Worm (Caenorhabditis elegans) whole organism, L4 larva: ENCODE measurements around the gene C15H9.3.

ENCODE experiments used
- F44E2.7 ChIP-seq: fragments of 200-800 bp; sonication (Bioruptor generic); IDR thresholded peaks from 2 replicates; pipeline ENCODE4 v2.1.2; 2022; ENCODE audit warnings: missing genetic modification characterization, missing compliant biosample characterization
- R02D3.7 ChIP-seq: fragments of 150-350 bp; sonication (generic microtip); optimal IDR thresholded peaks from 3 replicates; lab custom pipeline; 2014; ENCODE audit warnings: missing biosample characterization, missing genetic modification characterization
- T26A8.4 ChIP-seq: fragments of 200-800 bp; sonication (Bioruptor generic); IDR thresholded peaks from 2 replicates; pipeline ENCODE4 v1.3.6; 2022; ENCODE audit warnings: missing genetic modification characterization, missing compliant biosample characterization
- Y105C5A.15 ChIP-seq: fragments of 200-800 bp; sonication (Bioruptor generic); IDR thresholded peaks from 2 replicates; pipeline ENCODE4 v1.3.6; 2022; ENCODE audit warnings: missing genetic modification characterization, missing compliant biosample characterization
- Y48G9A.11 ChIP-seq: fragments of 200-800 bp; sonication (Bioruptor generic); IDR thresholded peaks from 2 replicates; pipeline ENCODE4 v1.3.6; 2022; ENCODE audit warnings: missing genetic modification reagents, missing genetic modification characterization, missing compliant biosample characterization
- Y75B8A.6 ChIP-seq: fragments of 200-800 bp; sonication (Bioruptor generic); IDR thresholded peaks from 2 replicates; pipeline ENCODE4 v1.3.6; 2022; ENCODE audit warnings: missing genetic modification reagents, missing genetic modification characterization, missing compliant biosample characterization
- ZK546.5 ChIP-seq, 2 experiments: sonication (generic microtip); optimal IDR thresholded peaks; 2 replicates each; lab custom pipeline; 2017; ENCODE audit warnings: missing biosample characterization in 2 of 2, missing genetic modification characterization in 2 of 2
- aha-1 ChIP-seq: fragments of 150-350 bp; peaks from one replicate; lab custom pipeline; 2014; ENCODE audit warnings: missing biosample characterization, missing genetic modification characterization
- aly-2 ChIP-seq: sonication (generic microtip); optimal IDR thresholded peaks from 2 replicates; lab custom pipeline; 2018; ENCODE audit warnings: missing biosample characterization, missing genetic modification characterization
- ceh-20 ChIP-seq: fragments of 200-800 bp; sonication (Bioruptor generic); IDR thresholded peaks from 2 replicates; pipeline ENCODE4 v1.3.6; 2022; ENCODE audit warnings: missing genetic modification reagents, missing genetic modification characterization, missing compliant biosample characterization
- ceh-28 ChIP-seq: fragments of 150-350 bp; optimal IDR thresholded peaks from 2 replicates; lab custom pipeline; 2014; ENCODE audit warnings: missing biosample characterization, missing genetic modification reagents, missing genetic modification characterization
- ceh-32 ChIP-seq: sonication (generic microtip); optimal IDR thresholded peaks from 2 replicates; lab custom pipeline; 2016; ENCODE audit warnings: mild to moderate bottlenecking, missing genetic modification characterization, missing compliant biosample characterization; ENCODE audit not compliant: poor library complexity
- ceh-44 ChIP-seq: fragments of 200-800 bp; sonication (Bioruptor generic); IDR thresholded peaks from 2 replicates; pipeline ENCODE4 v1.3.6; 2022; ENCODE audit warnings: missing genetic modification reagents, missing genetic modification characterization, missing compliant biosample characterization
- cey-2 ChIP-seq: sonication (generic microtip); optimal IDR thresholded peaks from 3 replicates; lab custom pipeline; 2017; ENCODE audit warnings: missing genetic modification characterization, mild to moderate bottlenecking, missing compliant biosample characterization, antibody characterized with exemption, borderline replicate concordance; ENCODE audit not compliant: insufficient read depth
- ctbp-1 ChIP-seq: fragments of 200-800 bp; sonication (Bioruptor generic); IDR thresholded peaks from 2 replicates; pipeline ENCODE4 v1.3.6; 2022; ENCODE audit warnings: missing genetic modification reagents, missing genetic modification characterization, missing compliant biosample characterization
- daf-12 ChIP-seq: fragments of 150-350 bp; optimal IDR thresholded peaks from 2 replicates; lab custom pipeline; 2014; ENCODE audit warnings: missing biosample characterization, missing genetic modification reagents, missing genetic modification characterization
- daf-16 ChIP-seq, 3 experiments: sonication (generic microtip); optimal IDR thresholded peaks; 2 replicates each; lab custom pipeline; 2016 to 2017; ENCODE audit warnings: missing genetic modification characterization in 3 of 3, missing genetic modification reagents in 3 of 3, mild to moderate bottlenecking in 2 of 3, missing compliant biosample characterization in 2 of 3, missing biosample characterization in 1 of 3, moderate library complexity in 1 of 3
- dmd-6 ChIP-seq: fragments of 200-800 bp; sonication (Bioruptor generic); IDR thresholded peaks from 2 replicates; pipeline ENCODE4 v1.3.6; 2022; ENCODE audit warnings: missing genetic modification reagents, missing genetic modification characterization, missing compliant biosample characterization
- duxl-1 ChIP-seq: sonication (generic microtip); optimal IDR thresholded peaks from 2 replicates; lab custom pipeline; 2016; ENCODE audit warnings: mild to moderate bottlenecking, missing genetic modification characterization, moderate library complexity, missing compliant biosample characterization; ENCODE audit not compliant: poor library complexity
- dve-1 ChIP-seq: sonication (generic microtip); optimal IDR thresholded peaks from 2 replicates; lab custom pipeline; 2017; ENCODE audit warnings: antibody characterized with exemption, mild to moderate bottlenecking, missing genetic modification characterization, missing compliant biosample characterization; ENCODE audit not compliant: insufficient read depth
- egl-27 ChIP-seq: sonication (generic microtip); optimal IDR thresholded peaks from 3 replicates; lab custom pipeline; 2017; ENCODE audit warnings: missing biosample characterization, missing genetic modification reagents, missing genetic modification characterization
- egl-43 ChIP-seq: fragments of 200-800 bp; sonication (Bioruptor generic); IDR thresholded peaks from 2 replicates; pipeline ENCODE4 v1.3.6; 2022; ENCODE audit warnings: missing genetic modification reagents, missing genetic modification characterization, missing compliant biosample characterization
- fos-1 ChIP-seq: fragments of 150-350 bp; optimal IDR thresholded peaks from 2 replicates; lab custom pipeline; 2014; ENCODE audit warnings: missing biosample characterization, missing genetic modification characterization
- gei-8 ChIP-seq: fragments of 200-800 bp; sonication (Bioruptor generic); optimal IDR thresholded peaks from 2 replicates; lab custom pipeline; 2018; ENCODE audit warnings: mild to moderate bottlenecking, missing genetic modification characterization, missing compliant biosample characterization
- hlh-11 ChIP-seq: fragments of 200-800 bp; sonication (Bioruptor generic); optimal IDR thresholded peaks from 2 replicates; lab custom pipeline; 2018; ENCODE audit warnings: mild to moderate bottlenecking, missing genetic modification characterization, missing compliant biosample characterization
- hlh-30 ChIP-seq: sonication (generic microtip); optimal IDR thresholded peaks from 2 replicates; lab custom pipeline; 2017; ENCODE audit warnings: antibody characterized with exemption, mild to moderate bottlenecking, missing genetic modification characterization, missing compliant biosample characterization; ENCODE audit not compliant: insufficient read depth
- lim-7 ChIP-seq: fragments of 200-800 bp; sonication (Bioruptor generic); IDR thresholded peaks from 2 replicates; pipeline ENCODE4 v1.3.6; 2022; ENCODE audit warnings: missing genetic modification characterization, missing compliant biosample characterization
- lin-38 ChIP-seq: fragments of 200-800 bp; sonication (Bioruptor generic); IDR thresholded peaks from 2 replicates; pipeline ENCODE4 v1.3.6; 2022; ENCODE audit warnings: missing genetic modification reagents, missing genetic modification characterization, missing compliant biosample characterization
- lir-3 ChIP-seq: sonication (generic microtip); optimal IDR thresholded peaks from 2 replicates; lab custom pipeline; 2016; ENCODE audit warnings: mild to moderate bottlenecking, missing genetic modification characterization, missing compliant biosample characterization
- madf-5 ChIP-seq, 2 experiments: fragments of 200-800 bp; sonication (Bioruptor generic); IDR thresholded peaks; 2 replicates each; pipeline ENCODE4 v1.3.6; 2022; ENCODE audit warnings: missing compliant biosample characterization in 2 of 2, missing genetic modification characterization in 2 of 2
- madf-9 ChIP-seq: fragments of 200-800 bp; sonication (Bioruptor generic); conservative IDR thresholded peaks from 2 replicates; pipeline ENCODE4 v1.3.6; 2022; ENCODE audit warnings: missing genetic modification reagents, missing genetic modification characterization, missing compliant biosample characterization
- mdl-1 ChIP-seq, 2 experiments: fragments of 150-350 bp in 1 of 2; sonication (generic microtip) in 1 of 2; optimal IDR thresholded peaks; 2 replicates each; lab custom pipeline; 2014 to 2017; ENCODE audit warnings: missing biosample characterization in 2 of 2, missing genetic modification characterization in 2 of 2
- mes-2 ChIP-seq: sonication (generic microtip); optimal IDR thresholded peaks from 2 replicates; lab custom pipeline; 2016; ENCODE audit warnings: missing genotype, mild to moderate bottlenecking, missing genetic modification characterization, missing compliant biosample characterization; ENCODE audit not compliant: poor library complexity, severe bottlenecking
- nhr-10 ChIP-seq: fragments of 150-350 bp; optimal IDR thresholded peaks from 2 replicates; lab custom pipeline; 2014; ENCODE audit warnings: missing biosample characterization, missing genetic modification characterization
- nhr-11 ChIP-seq: fragments of 150-350 bp; optimal IDR thresholded peaks from 2 replicates; lab custom pipeline; 2014; ENCODE audit warnings: missing biosample characterization, missing genetic modification characterization
- nhr-111 ChIP-seq: fragments of 200-800 bp; sonication (Bioruptor generic); optimal IDR thresholded peaks from 2 replicates; lab custom pipeline; 2018; ENCODE audit warnings: mild to moderate bottlenecking, missing genetic modification characterization, missing compliant biosample characterization
- nhr-28 ChIP-seq: fragments of 150-350 bp; optimal IDR thresholded peaks from 2 replicates; lab custom pipeline; 2014; ENCODE audit warnings: missing biosample characterization, missing genetic modification characterization
- nhr-41 ChIP-seq: fragments of 200-800 bp; sonication (Bioruptor generic); IDR thresholded peaks from 2 replicates; pipeline ENCODE4 v1.3.6; 2022; ENCODE audit warnings: missing genetic modification reagents, missing genetic modification characterization, missing compliant biosample characterization
- nhr-48 ChIP-seq: sonication (generic microtip); optimal IDR thresholded peaks from 2 replicates; lab custom pipeline; 2016; ENCODE audit warnings: mild to moderate bottlenecking, missing genetic modification characterization, missing compliant biosample characterization
- nhr-6 ChIP-seq: fragments of 150-350 bp; optimal IDR thresholded peaks from 2 replicates; lab custom pipeline; 2014; ENCODE audit warnings: missing biosample characterization, missing genetic modification characterization
- nhr-76 ChIP-seq: fragments of 150-350 bp; optimal IDR thresholded peaks from 2 replicates; lab custom pipeline; 2014; ENCODE audit warnings: missing biosample characterization, missing genetic modification characterization
- rbr-2 ChIP-seq: sonication (generic microtip); optimal IDR thresholded peaks from 2 replicates; lab custom pipeline; 2016; ENCODE audit warnings: missing genotype, missing genetic modification characterization, missing compliant biosample characterization
- saeg-2 ChIP-seq: fragments of 200-800 bp; sonication (Bioruptor generic); IDR thresholded peaks from 2 replicates; pipeline ENCODE4 v1.3.6; 2022; ENCODE audit warnings: missing genetic modification reagents, missing genetic modification characterization, missing compliant biosample characterization
- sdz-12 ChIP-seq: fragments of 200-800 bp; sonication (Bioruptor generic); optimal IDR thresholded peaks from 2 replicates; lab custom pipeline; 2018; ENCODE audit warnings: mild to moderate bottlenecking, missing genetic modification characterization, missing compliant biosample characterization
- skn-1 ChIP-seq: fragments of 150-350 bp; optimal IDR thresholded peaks from 2 replicates; lab custom pipeline; 2014; ENCODE audit warnings: missing biosample characterization, missing genetic modification characterization
- snpc-1.2 ChIP-seq: fragments of 200-800 bp; sonication (Bioruptor generic); IDR thresholded peaks from 2 replicates; pipeline ENCODE4 v1.3.6; 2022; ENCODE audit warnings: missing genetic modification reagents, missing genetic modification characterization, missing compliant biosample characterization
- spr-3 ChIP-seq: fragments of 200-800 bp; sonication (Bioruptor generic); optimal IDR thresholded peaks from 2 replicates; lab custom pipeline; 2018; ENCODE audit warnings: mild to moderate bottlenecking, missing genetic modification characterization, missing compliant biosample characterization
- tag-97 ChIP-seq: fragments of 200-800 bp; sonication (Bioruptor generic); IDR thresholded peaks from 2 replicates; pipeline ENCODE4 v1.3.6; 2022; ENCODE audit warnings: missing genetic modification characterization, missing compliant biosample characterization
- unc-62 ChIP-seq, 3 experiments: fragments of 150-350 bp in 1 of 3; sonication (generic microtip); optimal IDR thresholded peaks in 2 of 3; peaks in 1 of 3; 1 replicate in 1 of 3; 2 replicates in 2 of 3; lab custom pipeline; 2014 to 2017; ENCODE audit warnings: missing biosample characterization in 3 of 3, missing genetic modification characterization in 3 of 3, missing genetic modification reagents in 3 of 3, missing genotype in 1 of 3
- zfp-3 ChIP-seq: fragments of 200-800 bp; sonication (Bioruptor generic); conservative IDR thresholded peaks from 2 replicates; pipeline ENCODE4 v1.3.6; 2022; ENCODE audit warnings: missing genetic modification reagents, missing genetic modification characterization, missing compliant biosample characterization
- zip-2 ChIP-seq: fragments of 150-350 bp; optimal IDR thresholded peaks from 2 replicates; lab custom pipeline; 2014; ENCODE audit warnings: missing biosample characterization, missing genetic modification characterization

Gene C15H9.3

DNA sequence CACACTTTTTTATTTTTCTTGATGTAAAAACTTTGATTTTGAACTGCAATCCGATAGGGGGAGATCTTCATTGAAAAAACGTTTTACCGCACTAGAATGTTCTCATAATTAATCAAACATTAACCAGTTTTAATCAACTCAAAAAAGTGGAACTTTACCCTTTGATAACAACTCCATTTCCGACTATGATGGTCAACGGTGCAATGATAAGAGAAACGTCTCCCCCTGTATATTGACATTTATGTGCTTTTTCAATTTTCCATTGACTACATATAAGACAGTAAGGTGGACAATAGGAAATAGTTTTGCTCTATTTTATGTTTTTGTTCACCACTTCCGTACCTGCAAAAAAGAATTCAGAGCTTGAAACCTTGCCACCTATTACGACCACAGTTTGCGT, 17.2 kb upstream of the C15H9.3 start:
- no peak for TF ChIP-seq sdz-12 (GFP tag; lab: Kevin White, UChicago)
- TF ChIP-seq spr-3: no peak
- TF ChIP-seq aha-1 (tag; lab: Kevin White, UChicago): peak; percentile 13
- no peak for TF ChIP-seq Y75B8A.6
- TF ChIP-seq tag-97 (GFP tag; lab: Robert Waterston, UW): no peak
- TF ChIP-seq hlh-11 (tag; lab: Kevin White, UChicago): peak; percentile 49
- TF ChIP-seq fos-1 (tag; lab: Kevin White, UChicago): no peak
- TF ChIP-seq ceh-32 (tag; lab: Kevin White, UChicago): no peak
- peak; percentile 50 for TF ChIP-seq mes-2
- TF ChIP-seq rbr-2 (tag; lab: Kevin White, UChicago): no peak
- no peak for TF ChIP-seq aly-2 (tag; lab: Kevin White, UChicago)
- TF ChIP-seq snpc-1.2 (GFP tag; lab: Robert Waterston, UW): no peak
- TF ChIP-seq Y105C5A.15 (GFP tag; lab: Robert Waterston, UW): no peak
- no peak for TF ChIP-seq daf-16 (GFP tag; optimal IDR thresholded peaks at IDR 0.05; lab: Kevin White, UChicago)
- TF ChIP-seq daf-16 (tag; optimal IDR thresholded peaks at IDR 0.05; lab: Kevin White, UChicago): peak; percentile 84
- no peak for TF ChIP-seq daf-12 (tag; lab: Kevin White, UChicago)
- no peak for TF ChIP-seq ceh-28 (tag; lab: Kevin White, UChicago)
- TF ChIP-seq nhr-10: no peak
- no peak for TF ChIP-seq gei-8
- TF ChIP-seq lim-7: no peak
- TF ChIP-seq hlh-30 (tag; lab: Kevin White, UChicago): no peak
- no peak for TF ChIP-seq zip-2 (tag; lab: Kevin White, UChicago)
- no peak for TF ChIP-seq T26A8.4 (GFP tag; lab: Robert Waterston, UW)
- TF ChIP-seq dmd-6 (GFP tag; lab: Robert Waterston, UW): peak; percentile 67
- TF ChIP-seq saeg-2: no peak
- TF ChIP-seq R02D3.7 (tag; lab: Kevin White, UChicago): no peak
- no peak for TF ChIP-seq nhr-48 (tag; lab: Kevin White, UChicago)
- no peak for TF ChIP-seq egl-27 (tag; lab: Kevin White, UChicago)
- no peak for TF ChIP-seq lin-38 (GFP tag; lab: Robert Waterston, UW)
- no peak for TF ChIP-seq nhr-6 (tag; lab: Kevin White, UChicago)
- no peak for TF ChIP-seq nhr-76
- TF ChIP-seq nhr-28 (tag; lab: Kevin White, UChicago): peak; percentile 90
- TF ChIP-seq lir-3 (tag; lab: Kevin White, UChicago): no peak
- no peak for TF ChIP-seq skn-1 (tag; lab: Kevin White, UChicago)
- no peak for TF ChIP-seq nhr-11 (tag; lab: Kevin White, UChicago)
- no peak for TF ChIP-seq ctbp-1 (GFP tag; lab: Robert Waterston, UW)
- no peak for TF ChIP-seq ZK546.5 (tag; optimal IDR thresholded peaks at IDR 0.05; lab: Kevin White, UChicago)
- no peak for TF ChIP-seq madf-5 (GFP tag; IDR thresholded peaks at IDR 0.05; lab: Robert Waterston, UW)
- TF ChIP-seq zfp-3 (GFP tag; lab: Robert Waterston, UW): no peak
- TF ChIP-seq nhr-111: no peak
- TF ChIP-seq mdl-1 (tag; optimal IDR thresholded peaks at IDR 0.05; lab: Kevin White, UChicago): no peak
- TF ChIP-seq madf-9 (GFP tag; lab: Robert Waterston, UW): no peak
- TF ChIP-seq ceh-44 (GFP tag; lab: Robert Waterston, UW): no peak
- no peak for TF ChIP-seq Y48G9A.11 (GFP tag; lab: Robert Waterston, UW)
- peak; percentile 57 for TF ChIP-seq dve-1 (tag; lab: Kevin White, UChicago)
- no peak for TF ChIP-seq unc-62 (GFP tag; optimal IDR thresholded peaks at IDR 0.05 in 1 of 2; lab: Kevin White, UChicago)
- TF ChIP-seq unc-62 (tag; optimal IDR thresholded peaks at IDR 0.05; lab: Kevin White, UChicago): no peak
- TF ChIP-seq F44E2.7: no peak
- no peak for TF ChIP-seq cey-2 (tag; lab: Kevin White, UChicago)
- no peak for TF ChIP-seq egl-43 (GFP tag; lab: Robert Waterston, UW)
- TF ChIP-seq ceh-20 (GFP tag; lab: Robert Waterston, UW): no peak
- TF ChIP-seq nhr-41: peak; percentile 19; the same call in 1 of the 2 replicates
- no peak for TF ChIP-seq duxl-1 (tag; lab: Kevin White, UChicago)
